Worm (Caenorhabditis elegans) whole organism, L1 larva: ENCODE data around the gene klp-4.

Experiments
- C04F5.9 ChIP-seq: sonication (generic microtip); optimal IDR thresholded peaks from 2 replicates; lab custom pipeline; 2016; ENCODE audit warnings: missing genetic modification characterization, missing compliant biosample characterization
- alr-1 ChIP-seq: fragments of 200-800 bp; sonication (Bioruptor generic); optimal IDR thresholded peaks from 2 replicates; lab custom pipeline; 2018; ENCODE audit warnings: borderline replicate concordance, mild to moderate bottlenecking, missing genetic modification characterization, missing compliant biosample characterization
- aly-2 ChIP-seq: fragments of 150-350 bp; optimal IDR thresholded peaks from 2 replicates; lab custom pipeline; 2014; ENCODE audit warnings: missing biosample characterization, missing genetic modification characterization
- blmp-1 ChIP-seq: fragments of 150-350 bp; optimal IDR thresholded peaks from 2 replicates; lab custom pipeline; 2014; ENCODE audit warnings: missing biosample characterization, missing genetic modification characterization
- ceh-63 ChIP-seq: fragments of 200-800 bp; sonication (Bioruptor generic); optimal IDR thresholded peaks from 2 replicates; lab custom pipeline; 2018; ENCODE audit warnings: mild to moderate bottlenecking, missing genetic modification characterization, missing compliant biosample characterization
- ceh-8 ChIP-seq: fragments of 200-800 bp; sonication (Bioruptor generic); optimal IDR thresholded peaks from 2 replicates; lab custom pipeline; 2018; ENCODE audit warnings: mild to moderate bottlenecking, missing genetic modification characterization, moderate library complexity, missing compliant biosample characterization
- ceh-82 ChIP-seq, 3 experiments: fragments of 150-350 bp in 1 of 3; sonication (generic microtip) in 2 of 3; optimal IDR thresholded peaks; 2 replicates each; lab custom pipeline; 2014 to 2017; ENCODE audit warnings: missing biosample characterization in 3 of 3, missing genetic modification characterization in 3 of 3
- ces-1 ChIP-seq: fragments of 150-350 bp; optimal IDR thresholded peaks from 2 replicates; lab custom pipeline; 2014; ENCODE audit warnings: missing biosample characterization, missing genetic modification reagents, missing genetic modification characterization
- efl-1 ChIP-seq, 4 experiments: fragments of 150-350 bp; optimal IDR thresholded peaks in 3 of 4; peaks in 1 of 4; 1 replicate in 1 of 4; 2 replicates in 3 of 4; lab custom pipeline; 2014; ENCODE audit warnings: missing biosample characterization in 2 of 4, missing genetic modification characterization in 2 of 4, missing genetic modification reagents in 2 of 4
- efl-3 ChIP-seq: fragments of 200-800 bp; sonication (Bioruptor generic); optimal IDR thresholded peaks from 2 replicates; lab custom pipeline; 2018; ENCODE audit warnings: mild to moderate bottlenecking, missing genetic modification characterization, missing compliant biosample characterization
- egl-13 ChIP-seq: sonication (generic microtip); optimal IDR thresholded peaks from 2 replicates; lab custom pipeline; 2016; ENCODE audit warnings: missing genotype, missing genetic modification reagents, missing genetic modification characterization, missing compliant biosample characterization
- elt-2 ChIP-seq: sonication (generic microtip); optimal IDR thresholded peaks from 2 replicates; lab custom pipeline; 2016; ENCODE audit warnings: missing genetic modification characterization, mild to moderate bottlenecking, inconsistent platforms, missing compliant biosample characterization, missing genetic modification reagents
- fkh-10 ChIP-seq: sonication (generic microtip); optimal IDR thresholded peaks from 2 replicates; lab custom pipeline; 2017; ENCODE audit warnings: missing biosample characterization, missing genetic modification reagents, missing genetic modification characterization
- fkh-8 ChIP-seq: sonication (generic microtip); optimal IDR thresholded peaks from 2 replicates; lab custom pipeline; 2016; ENCODE audit warnings: mild to moderate bottlenecking, missing genetic modification characterization, missing compliant biosample characterization
- irx-1 ChIP-seq: sonication (generic microtip); optimal IDR thresholded peaks from 2 replicates; lab custom pipeline; 2016; ENCODE audit warnings: missing genetic modification characterization, missing compliant biosample characterization
- lin-14 ChIP-seq: fragments of 200-800 bp; sonication (Bioruptor generic); optimal IDR thresholded peaks from 2 replicates; lab custom pipeline; 2018; ENCODE audit warnings: mild to moderate bottlenecking, missing genetic modification characterization, moderate library complexity, missing compliant biosample characterization
- lin-15B ChIP-seq: fragments of 150-350 bp; sonication (generic microtip); optimal IDR thresholded peaks from 3 replicates; lab custom pipeline; 2014; ENCODE audit warnings: missing biosample characterization, missing genetic modification characterization
- lin-39 ChIP-seq: fragments of 150-350 bp; optimal IDR thresholded peaks from 2 replicates; lab custom pipeline; 2014; ENCODE audit warnings: missing biosample characterization, missing genetic modification reagents, missing genetic modification characterization
- mab-9 ChIP-seq: fragments of 200-800 bp; sonication (Bioruptor generic); IDR thresholded peaks from 2 replicates; pipeline ENCODE4 v1.3.6; 2022; ENCODE audit warnings: missing genetic modification reagents, missing genetic modification characterization, missing compliant biosample characterization
- mdl-1 ChIP-seq, 2 experiments: fragments of 150-350 bp; optimal IDR thresholded peaks; 2 replicates each; lab custom pipeline; 2014 to 2017; ENCODE audit warnings: missing biosample characterization in 2 of 2, missing genetic modification characterization in 2 of 2, inconsistent platforms in 1 of 2
- nhr-19 ChIP-seq: fragments of 200-800 bp; sonication (Bioruptor generic); conservative IDR thresholded peaks from 2 replicates; pipeline ENCODE4 v1.3.6; 2022; ENCODE audit warnings: missing genetic modification characterization, missing compliant biosample characterization
- nhr-20 ChIP-seq: sonication (generic microtip); optimal IDR thresholded peaks from 2 replicates; lab custom pipeline; 2016; ENCODE audit warnings: mild to moderate bottlenecking, missing genetic modification characterization, missing compliant biosample characterization
- nhr-76 ChIP-seq: sonication (generic microtip); optimal IDR thresholded peaks from 2 replicates; lab custom pipeline; 2017; ENCODE audit warnings: missing biosample characterization, missing genetic modification characterization
- nhr-77 ChIP-seq: fragments of 150-350 bp; optimal IDR thresholded peaks from 2 replicates; lab custom pipeline; 2014; ENCODE audit warnings: missing biosample characterization, missing genetic modification characterization
- pag-3 ChIP-seq: sonication (generic microtip); optimal IDR thresholded peaks from 2 replicates; lab custom pipeline; 2017; ENCODE audit warnings: missing genetic modification characterization, mild to moderate bottlenecking, missing compliant biosample characterization, antibody characterized with exemption, borderline replicate concordance; ENCODE audit not compliant: insufficient read depth
- pqm-1 ChIP-seq: sonication (generic microtip); optimal IDR thresholded peaks from 3 replicates; lab custom pipeline; 2017; ENCODE audit warnings: missing biosample characterization, missing genetic modification characterization
- rnt-1 ChIP-seq: sonication (generic microtip); optimal IDR thresholded peaks from 2 replicates; lab custom pipeline; 2016; ENCODE audit warnings: mild to moderate bottlenecking, missing genetic modification characterization, moderate library complexity, missing compliant biosample characterization
- skn-1 ChIP-seq: fragments of 150-350 bp; optimal IDR thresholded peaks from 2 replicates; lab custom pipeline; 2014; ENCODE audit warnings: missing biosample characterization, missing genetic modification characterization
- snpc-4 ChIP-seq: fragments of 150-350 bp; optimal IDR thresholded peaks from 2 replicates; lab custom pipeline; 2014; ENCODE audit warnings: missing biosample characterization, missing genetic modification characterization
- swsn-7 ChIP-seq: sonication (generic microtip); optimal IDR thresholded peaks from 2 replicates; lab custom pipeline; 2016; ENCODE audit warnings: missing genetic modification characterization, missing compliant biosample characterization
- tbx-2 ChIP-seq: sonication (generic microtip); optimal IDR thresholded peaks from 2 replicates; lab custom pipeline; 2016; ENCODE audit warnings: missing genetic modification characterization, missing compliant biosample characterization
- vab-15 ChIP-seq: sonication (generic microtip); optimal IDR thresholded peaks from 2 replicates; lab custom pipeline; 2017; ENCODE audit warnings: missing genotype, mild to moderate bottlenecking, missing genetic modification characterization, missing compliant biosample characterization
- zag-1 ChIP-seq: fragments of 150-350 bp; optimal IDR thresholded peaks from 2 replicates; lab custom pipeline; 2014; ENCODE audit warnings: missing biosample characterization, missing genetic modification characterization
- ztf-11 ChIP-seq, 2 experiments: sonication (generic microtip); optimal IDR thresholded peaks; 2 replicates each; lab custom pipeline; 2016 to 2017; ENCODE audit warnings: missing genetic modification characterization in 2 of 2, missing biosample characterization in 1 of 2, missing compliant biosample characterization in 1 of 2
- ztf-4 ChIP-seq: fragments of 150-350 bp; optimal IDR thresholded peaks from 2 replicates; lab custom pipeline; 2014; ENCODE audit warnings: missing biosample characterization, missing genetic modification characterization

The klp-4 gene

ce11 chrX:3202350-3202749 is 23.8 kb upstream of the klp-4 start:
- TF ChIP-seq elt-2 (tag; lab: Kevin White, UChicago) (no peak), nhr-19 (GFP tag; lab: Robert Waterston, UW) (no peak), rnt-1 (tag; lab: Kevin White, UChicago) (no peak), mdl-1 (tag; optimal IDR thresholded peaks at IDR 0.05; lab: Kevin White, UChicago) (no peak), nhr-77 (no peak), swsn-7 (no peak)

ce11 chrX:3199249-3199648 is 20.7 kb upstream of the klp-4 start, which contains the start of gene fax-1:
TSS of gene fax-1 (minus strand) at chrX:3199349.
- TF ChIP-seq lin-15B = no peak
- TF ChIP-seq efl-1 (optimal IDR thresholded peaks at IDR 0.05; lab: Kevin White, UChicago) = no peak
- peak in 1 of 2 experiments; percentile 82 for TF ChIP-seq efl-1 (GFP tag; optimal IDR thresholded peaks at IDR 0.05 in 1 of 2; lab: Kevin White, UChicago)

- TF ChIP-seq zag-1 = no peak
- TF ChIP-seq lin-14 (GFP tag; lab: Kevin White, UChicago) = peak; percentile 38
- no peak for TF ChIP-seq C04F5.9 (tag; lab: Kevin White, UChicago)
- no peak for TF ChIP-seq ztf-11 (tag; optimal IDR thresholded peaks at IDR 0.05; lab: Kevin White, UChicago)
- TF ChIP-seq pqm-1 = no peak
- no peak for TF ChIP-seq aly-2 (tag; lab: Kevin White, UChicago)
- no peak for TF ChIP-seq blmp-1 (tag; lab: Kevin White, UChicago)
- no peak for TF ChIP-seq fkh-8 (tag; lab: Kevin White, UChicago)
- peak; percentile 28 for TF ChIP-seq tbx-2 (tag; lab: Kevin White, UChicago)
- no peak for TF ChIP-seq mab-9
These were observed 18.8 kb upstream of the klp-4 start for ce11 chrX:3197319-3197718.

ce11 chrX:3191353-3192065 is 13.0 kb upstream of the klp-4 start:
- TF ChIP-seq fkh-10 (GFP tag; lab: Kevin White, UChicago) (peak; percentile 46), lin-14 (GFP tag; lab: Kevin White, UChicago) (peak; percentile 35), vab-15 (tag; lab: Kevin White, UChicago) (no peak), ces-1 (GFP tag; lab: Kevin White, UChicago) (peak; percentile 56), snpc-4 (tag; lab: Kevin White, UChicago) (no peak), ztf-4 (tag; lab: Kevin White, UChicago) (no peak)

ce11 chrX:3190193-3190592 is 11.7 kb upstream of the klp-4 start:
- TF ChIP-seq lin-14 (GFP tag; lab: Kevin White, UChicago) = peak; percentile 12
- TF ChIP-seq elt-2 (tag; lab: Kevin White, UChicago) = no peak

ce11 chrX:3184649-3185048 is 6.1 kb upstream of the klp-4 start:
- TF ChIP-seq fkh-10 (GFP tag; lab: Kevin White, UChicago) = no peak
- no peak for TF ChIP-seq nhr-20 (tag; lab: Kevin White, UChicago)
- no peak for TF ChIP-seq ceh-82 (tag; optimal IDR thresholded peaks at IDR 0.05; lab: Kevin White, UChicago)
- TF ChIP-seq irx-1 = no peak
- TF ChIP-seq efl-3 (GFP tag; lab: Kevin White, UChicago) = no peak
- no peak for TF ChIP-seq aly-2 (tag; lab: Kevin White, UChicago)
- no peak for TF ChIP-seq alr-1 (tag; lab: Kevin White, UChicago)
- no peak for TF ChIP-seq egl-13 (tag; lab: Kevin White, UChicago)
- TF ChIP-seq lin-39 (tag; lab: Kevin White, UChicago) = no peak
- TF ChIP-seq skn-1 (tag; lab: Kevin White, UChicago) = no peak
- no peak for TF ChIP-seq lin-14 (GFP tag; lab: Kevin White, UChicago)
- no peak for TF ChIP-seq pag-3 (tag; lab: Kevin White, UChicago)
- TF ChIP-seq ceh-63 (GFP tag; lab: Kevin White, UChicago) = no peak
- no peak for TF ChIP-seq ceh-8 (GFP tag; lab: Kevin White, UChicago)
- TF ChIP-seq nhr-76 (tag; lab: Kevin White, UChicago) = no peak
- TF ChIP-seq, all 84 proteins: peak for 0
